Fruit fly (Drosophila melanogaster) whole organism, embryonic: ENCODE measurements around the gene dunk.

Experiments
- Ada2b ChIP-seq: fragments of 200-800 bp; sonication (Bioruptor generic); IDR thresholded peaks from 2 replicates; pipeline ENCODE4 v1.3.6; 2022; ENCODE audit warnings: missing biosample characterization, missing genetic modification characterization
- CG10274 ChIP-seq: fragments of 200-800 bp; sonication (Bioruptor generic); optimal IDR thresholded peaks from 3 replicates; lab custom pipeline; 2017; ENCODE audit warnings: missing biosample characterization, mild to moderate bottlenecking, missing genetic modification characterization
- CG11695 ChIP-seq: fragments of 200-800 bp; sonication (Bioruptor generic); IDR thresholded peaks from 3 replicates; pipeline ENCODE4 v1.3.6; 2022; ENCODE audit warnings: missing biosample characterization, missing genetic modification characterization
- CG12769 ChIP-seq: fragments of 200-800 bp; sonication (Bioruptor generic); optimal IDR thresholded peaks from 2 replicates; lab custom pipeline; 2019; ENCODE audit warnings: missing biosample characterization, mild to moderate bottlenecking, missing genetic modification characterization, moderate library complexity
- CG14860 ChIP-seq: fragments of 200-800 bp; sonication (Bioruptor generic); IDR thresholded peaks from 3 replicates; pipeline ENCODE4 v1.3.6; 2022; ENCODE audit warnings: missing biosample characterization, missing genetic modification characterization; ENCODE audit not compliant: partially characterized antibody
- CG2116 ChIP-seq: fragments of 200-800 bp; sonication (Bioruptor generic); optimal IDR thresholded peaks from 3 replicates; lab custom pipeline; 2018; ENCODE audit warnings: missing biosample characterization, mild to moderate bottlenecking, missing genetic modification characterization
- Lhr ChIP-seq: fragments of 200-800 bp; sonication (Bioruptor generic); optimal IDR thresholded peaks from 3 replicates; lab custom pipeline; 2017; ENCODE audit warnings: mild to moderate bottlenecking, missing biosample characterization, missing genetic modification reagents, missing genetic modification characterization
- Med ChIP-seq: fragments of 200-800 bp; sonication (Bioruptor generic); peaks from one replicate; lab custom pipeline; 2016; ENCODE audit warnings: missing biosample characterization, missing genetic modification characterization, mild to moderate bottlenecking, inconsistent platforms, moderate library complexity
- NK7.1 ChIP-seq: fragments of 200-800 bp; sonication (Bioruptor generic); optimal IDR thresholded peaks from 3 replicates; lab custom pipeline; 2016; ENCODE audit warnings: missing biosample characterization, missing genetic modification characterization
- Sin3A ChIP-seq: fragments of >200 bp; optimal IDR thresholded peaks from 2 replicates; lab custom pipeline; 2018
- crc ChIP-seq: fragments of 200-800 bp; sonication (Bioruptor generic); optimal IDR thresholded peaks from 2 replicates; lab custom pipeline; 2016; ENCODE audit warnings: missing biosample characterization, missing genetic modification characterization
- lola ChIP-seq, 3 experiments: fragments of >200 bp in 2 of 3; fragments of 200-800 bp in 1 of 3; sonication (Bioruptor generic) in 1 of 3; optimal IDR thresholded peaks; 2 replicates each; lab custom pipeline; 2017 to 2019; ENCODE audit warnings: missing biosample characterization in 3 of 3, missing genetic modification characterization in 3 of 3, mild to moderate bottlenecking in 1 of 3, moderate library complexity in 1 of 3
- sens-2 ChIP-seq: fragments of 200-800 bp; sonication (Bioruptor generic); IDR thresholded peaks from 2 replicates; pipeline ENCODE4 v1.3.6; 2022; ENCODE audit warnings: missing biosample characterization, missing genetic modification characterization
- tll ChIP-seq, 2 experiments: fragments of 200-800 bp in 1 of 2; fragments of >200 bp in 1 of 2; sonication (Bioruptor generic) in 1 of 2; optimal IDR thresholded peaks; 2 replicates each; lab custom pipeline; 2017 to 2019; ENCODE audit warnings: missing biosample characterization in 2 of 2, missing genetic modification characterization in 2 of 2, mild to moderate bottlenecking in 1 of 2, moderate library complexity in 1 of 2

- TF ChIP-seq crc (GFP tag; lab: Kevin White, UChicago), result no peak
- TF ChIP-seq CG2116 (GFP tag; lab: Kevin White, UChicago), result no peak
- no peak for TF ChIP-seq Sin3A (lab: Kevin White, UChicago)
- no peak for TF ChIP-seq sens-2 (GFP tag; lab: Robert Waterston, UW)
- TF ChIP-seq CG11695 (GFP tag; lab: Robert Waterston, UW), result no peak
- no peak for TF ChIP-seq Lhr (GFP tag; lab: Kevin White, UChicago)
- no peak for TF ChIP-seq Ada2b (GFP tag; lab: Robert Waterston, UW)
- TF ChIP-seq Med (GFP tag; lab: Kevin White, UChicago), result no peak
- TF ChIP-seq lola (GFP tag; optimal IDR thresholded peaks at IDR 0.05; lab: Kevin White, UChicago), result no peak
- no peak for TF ChIP-seq CG12769 (tag; lab: Kevin White, UChicago)
- TF ChIP-seq tll (GFP tag; optimal IDR thresholded peaks at IDR 0.05; lab: Kevin White, UChicago), result no peak
- TF ChIP-seq CG10274 (GFP tag; lab: Kevin White, UChicago), result no peak
- TF ChIP-seq CG14860 (GFP tag; lab: Robert Waterston, UW), result no peak
- no peak for TF ChIP-seq NK7.1
Measured at dm6 chr2L:22139354-22139753, 12.1 kb upstream of the dunk start.
